Worm (Caenorhabditis elegans): Measurements from ENCODE around the gene B0273.1.
A peak's percentile ranks its signal among the peaks of the same experiment; 100 is the strongest.

B0273.1 gene

DNA sequence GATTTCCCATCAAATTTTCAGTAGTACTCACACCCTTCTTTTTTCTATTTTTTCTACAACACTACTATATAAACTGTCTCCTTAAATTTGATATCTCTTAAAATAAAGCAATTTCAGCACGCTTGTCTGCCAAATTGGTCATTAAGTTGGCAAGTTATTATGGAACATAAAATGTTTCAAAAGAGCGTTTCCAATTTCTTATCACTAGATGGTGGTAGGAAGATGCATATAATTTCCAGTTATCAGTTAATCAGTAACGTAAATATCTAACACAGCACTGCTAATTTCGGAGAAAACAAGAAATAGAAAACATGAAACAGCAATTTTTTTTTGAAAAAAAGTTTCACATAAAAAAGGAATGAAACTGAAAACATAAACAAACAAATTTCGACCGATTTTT lies 37.2 kb downstream of the B0273.1 start:
- TF ChIP-seq mab-9 (GFP tag; IDR thresholded peaks at IDR 0.05) (no peak), nhr-28 (tag; optimal IDR thresholded peaks at IDR 0.05) (no peak), Y116A8C.19 (tag; optimal IDR thresholded peaks at IDR 0.05; ENCODE audit: borderline replicate concordance) (no peak), efl-1 (optimal IDR thresholded peaks at IDR 0.05) (no peak), efl-1 (GFP tag; optimal IDR thresholded peaks at IDR 0.05 in 1 of 2) (peak in 1 of 2 experiments; percentile 91)

DNA sequence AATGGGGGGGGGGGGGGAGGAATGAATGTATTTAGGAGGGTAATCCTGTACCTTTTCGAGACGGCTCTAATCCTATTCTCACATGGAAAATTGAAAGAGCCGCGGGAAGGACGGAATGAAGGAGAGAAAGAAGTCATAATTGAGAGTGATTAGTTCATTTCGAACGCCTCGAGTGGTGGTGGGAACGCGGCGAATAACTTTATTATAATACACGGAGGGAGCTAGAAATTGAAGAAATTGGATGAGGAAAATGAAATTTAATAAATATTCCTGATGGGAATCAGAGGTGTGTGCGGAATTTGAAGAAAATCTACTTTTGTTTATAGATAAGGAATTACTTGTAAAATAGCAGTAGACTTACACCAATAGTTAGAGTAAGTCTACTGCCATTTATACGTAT lies 39.8 kb downstream of the B0273.1 start:
- TF ChIP-seq hlh-4 (tag; optimal IDR thresholded peaks at IDR 0.05): no peak
- no peak for TF ChIP-seq egl-27 (tag; optimal IDR thresholded peaks at IDR 0.05)
- no peak for TF ChIP-seq rnt-1 (tag; optimal IDR thresholded peaks at IDR 0.05)
- TF ChIP-seq jun-1 (tag; optimal IDR thresholded peaks at IDR 0.05): no peak
- no peak for TF ChIP-seq efl-1 (optimal IDR thresholded peaks at IDR 0.05)
- peak in 1 of 2 experiments; percentile 20 for TF ChIP-seq efl-1 (GFP tag; optimal IDR thresholded peaks at IDR 0.05 in 1 of 2)
- no peak for TF ChIP-seq skn-1 (tag; optimal IDR thresholded peaks at IDR 0.05)
- no peak for TF ChIP-seq isw-1 (GFP tag; IDR thresholded peaks at IDR 0.05)

DNA sequence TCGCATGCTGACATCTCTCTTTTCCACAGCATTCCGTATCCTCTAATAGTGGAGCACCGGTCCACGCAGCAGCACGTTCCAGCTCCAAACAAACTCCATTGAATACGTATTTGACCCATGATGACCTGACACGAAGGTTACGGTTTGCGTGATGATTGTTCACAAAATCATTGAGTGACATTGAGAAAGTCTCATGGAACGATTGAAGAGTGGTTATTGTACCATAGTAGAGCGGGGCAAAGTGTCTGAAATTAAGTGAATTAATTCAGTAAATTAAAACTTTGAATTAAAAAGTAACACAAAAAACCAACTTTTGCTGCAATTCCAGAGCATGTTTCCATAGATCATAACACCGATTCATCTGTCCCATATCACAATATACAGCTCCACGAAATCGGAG lies 40.8 kb downstream of the B0273.1 start:
- TF ChIP-seq efl-1 (optimal IDR thresholded peaks at IDR 0.05) (no peak), efl-1 (GFP tag; optimal IDR thresholded peaks at IDR 0.05 in 1 of 2) (peak in 1 of 2 experiments; percentile 76), C34B4.2 (tag; optimal IDR thresholded peaks at IDR 0.05) (no peak), C16A3.4 (tag; optimal IDR thresholded peaks at IDR 0.05) (no peak)

- TF ChIP-seq nhr-12 (tag; optimal IDR thresholded peaks at IDR 0.05) (no peak), xbp-1 (tag; optimal IDR thresholded peaks at IDR 0.05) (no peak), tbx-2 (tag; optimal IDR thresholded peaks at IDR 0.05) (no peak), ceh-63 (GFP tag; optimal IDR thresholded peaks at IDR 0.05) (no peak), F16B12.6 (tag; optimal IDR thresholded peaks at IDR 0.05) (no peak), nhr-85 (tag) (no peak), C34B4.2 (tag; optimal IDR thresholded peaks at IDR 0.05) (no peak), nhr-90 (tag; optimal IDR thresholded peaks at IDR 0.05; ENCODE audit: poor library complexity) (no peak), rnt-1 (tag; optimal IDR thresholded peaks at IDR 0.05) (no peak), elt-2 (tag; optimal IDR thresholded peaks at IDR 0.05) (no peak), mef-2 (tag; optimal IDR thresholded peaks at IDR 0.05) (no peak), lsy-2 (tag; optimal IDR thresholded peaks at IDR 0.05) (no peak), fkh-10 (GFP tag; optimal IDR thresholded peaks at IDR 0.05) (no peak), unc-98 (GFP tag; IDR thresholded peaks at IDR 0.05) (no peak), unc-86 (tag; optimal IDR thresholded peaks at IDR 0.05) (peak; percentile 10), efl-1 (optimal IDR thresholded peaks at IDR 0.05) (no peak), efl-1 (GFP tag; optimal IDR thresholded peaks at IDR 0.05 in 1 of 2) (peak in 1 of 2 experiments; percentile 21), hpl-2 (GFP tag; optimal IDR thresholded peaks at IDR 0.05) (no peak), lin-13 (GFP tag; optimal IDR thresholded peaks at IDR 0.05) (no peak), lin-14 (GFP tag; optimal IDR thresholded peaks at IDR 0.05) (peak; percentile 44), blmp-1 (tag; optimal IDR thresholded peaks at IDR 0.05) (no peak), alr-1 (tag; optimal IDR thresholded peaks at IDR 0.05; ENCODE audit: borderline replicate concordance) (no peak), ceh-88 (GFP tag; IDR thresholded peaks at IDR 0.05) (no peak), ztf-11 (tag; optimal IDR thresholded peaks at IDR 0.05) (peak in 1 of 2 experiments; percentile 7), skn-1 (tag; optimal IDR thresholded peaks at IDR 0.05) (no peak), C04F5.9 (tag; optimal IDR thresholded peaks at IDR 0.05) (no peak), egl-27 (tag; optimal IDR thresholded peaks at IDR 0.05) (no peak)
Observed at ce11 chrIV:5535780-5536179, 42.0 kb downstream of the B0273.1 start.

DNA sequence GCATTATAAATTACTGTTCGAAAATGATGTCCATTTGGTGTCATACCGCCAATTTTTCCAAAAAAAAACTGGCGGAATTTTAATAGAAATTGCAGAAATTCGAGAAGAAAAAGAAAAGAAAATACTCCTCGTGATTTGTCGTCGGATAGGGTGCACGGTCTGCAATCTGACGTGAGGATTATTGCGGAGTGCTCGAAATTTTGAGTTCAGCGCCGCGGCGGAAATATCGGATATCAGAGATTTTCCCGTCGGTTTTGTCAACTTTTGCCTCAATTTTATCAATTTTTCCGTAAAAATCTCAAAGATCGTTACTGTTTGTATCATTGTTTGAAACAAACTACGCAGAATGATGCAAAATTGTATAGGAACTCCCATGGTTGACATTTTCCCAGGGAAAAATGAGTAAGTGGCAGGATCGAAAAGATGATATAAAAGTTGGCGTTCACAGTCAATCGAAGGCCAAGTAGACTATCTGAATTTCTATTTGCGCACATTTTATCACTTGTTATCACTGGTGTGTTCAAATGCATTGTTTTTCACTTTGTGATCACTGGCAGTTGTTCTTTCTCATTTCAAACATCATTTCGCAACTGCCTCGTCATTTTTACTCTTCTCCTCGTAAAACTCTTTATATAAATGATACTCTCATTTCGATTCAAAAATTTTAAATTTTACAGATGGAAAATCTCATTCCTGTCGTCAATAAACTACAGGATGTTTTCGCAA lies 44.2 kb downstream of the B0273.1 start, which contains the start of the genes fem-1 and drp-1:
TSS of gene fem-1 (minus strand) at position 150 of the 726 bp plus-strand sequence.
TSS of gene drp-1 (plus strand) at position 676 of the 726 bp plus-strand sequence.
- no peak for TF ChIP-seq C04F5.9 (tag; optimal IDR thresholded peaks at IDR 0.05)
- TF ChIP-seq elt-2 (tag; optimal IDR thresholded peaks at IDR 0.05): no peak
- TF ChIP-seq sup-37 (GFP tag; optimal IDR thresholded peaks at IDR 0.05): no peak
- TF ChIP-seq dsc-1 (tag; optimal IDR thresholded peaks at IDR 0.05): peak; percentile 20
- no peak for TF ChIP-seq nhr-237 (tag; optimal IDR thresholded peaks at IDR 0.05)
- TF ChIP-seq efl-1 (optimal IDR thresholded peaks at IDR 0.05): peak; percentile 25 to 43
- TF ChIP-seq efl-1 (GFP tag; optimal IDR thresholded peaks at IDR 0.05 in 1 of 2): peak; percentile 47 to 92
- TF ChIP-seq lin-15B (tag; optimal IDR thresholded peaks at IDR 0.05): no peak
- peak; percentile 27 for TF ChIP-seq swsn-7 (tag; optimal IDR thresholded peaks at IDR 0.05)
- TF ChIP-seq ceh-82 (tag; optimal IDR thresholded peaks at IDR 0.05): peak in 2 of 3 experiments; percentile 9 to 23
- peak; percentile 7 for TF ChIP-seq xbp-1 (tag; optimal IDR thresholded peaks at IDR 0.05)
- peak; percentile 95 for TF ChIP-seq F16B12.6 (tag; optimal IDR thresholded peaks at IDR 0.05)
- TF ChIP-seq tbx-2 (tag; optimal IDR thresholded peaks at IDR 0.05): peak; percentile 37
- TF ChIP-seq lin-35 (GFP tag; optimal IDR thresholded peaks at IDR 0.05): peak; percentile 21 to 53
- peak in 1 of 2 experiments; percentile 39 for TF ChIP-seq lsy-2 (tag; optimal IDR thresholded peaks at IDR 0.05)
- TF ChIP-seq nhr-71 (tag; optimal IDR thresholded peaks at IDR 0.05): peak; percentile 20
- peak; percentile 37 for TF ChIP-seq C16A3.4 (tag; optimal IDR thresholded peaks at IDR 0.05)
- peak; percentile 18 for TF ChIP-seq rnt-1 (tag; optimal IDR thresholded peaks at IDR 0.05)
- peak; percentile 43 for TF ChIP-seq snu-23 (GFP tag; optimal IDR thresholded peaks at IDR 0.05)
